Fruit fly (Drosophila melanogaster): ENCODE measurements around the gene CG31128.

Gene CG31128

DNA sequence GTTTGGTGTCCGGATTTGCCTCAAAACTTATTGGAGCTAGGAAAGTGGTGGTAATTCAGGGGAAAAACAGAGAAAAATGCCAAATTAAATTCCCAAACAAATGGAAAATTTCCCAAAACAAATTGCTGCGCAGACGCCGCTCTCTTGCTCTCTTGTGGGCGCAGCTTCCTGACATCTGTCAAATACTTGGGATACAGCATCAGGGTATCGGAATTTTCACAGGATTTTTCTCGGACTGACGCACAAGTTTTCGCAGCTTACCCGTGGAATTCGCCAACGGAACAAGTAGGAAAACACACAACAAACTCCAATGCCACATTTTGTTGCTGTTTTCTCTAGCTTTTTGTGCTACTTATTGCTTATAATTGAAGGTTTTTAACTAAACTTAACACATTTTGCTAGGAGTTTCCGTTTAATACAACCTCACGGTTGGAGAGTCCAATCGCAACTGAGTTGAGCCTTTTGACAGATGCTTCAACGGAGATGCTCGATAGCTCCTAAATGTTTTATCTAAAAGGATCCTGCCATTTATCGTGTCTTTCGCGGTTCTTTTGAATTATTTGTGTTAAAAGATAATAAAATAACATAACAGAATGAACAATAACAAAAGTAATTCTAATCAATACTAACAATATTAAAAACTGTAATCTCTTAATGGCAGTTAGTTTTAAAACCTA, 45.6 kb downstream of the CG31128 start, which contains the start of the genes nAChRbeta2 and DZIP1 (continued):
- no peak for TF ChIP-seq CG6254 (GFP tag; optimal IDR thresholded peaks at IDR 0.05)
- 0 out of 2 replicates have a peak, but pooled peaks have one; percentile 28 for TF ChIP-seq Dref (GFP tag; IDR thresholded peaks at IDR 0.05)
- TF ChIP-seq E2f1 (GFP tag; IDR thresholded peaks at IDR 0.05), result no peak
- no peak for TF ChIP-seq knrl (GFP tag; IDR thresholded peaks at IDR 0.05; ENCODE audit: partially characterized antibody)
- TF ChIP-seq NK7.1 (GFP tag; optimal IDR thresholded peaks at IDR 0.05), result no peak
- no peak for TF ChIP-seq CG14860 (GFP tag; IDR thresholded peaks at IDR 0.05; ENCODE audit: partially characterized antibody)
- TF ChIP-seq ewg (GFP tag; optimal IDR thresholded peaks at IDR 0.05), result peak; percentile 86
- no peak for TF ChIP-seq CG9437 (GFP tag; optimal IDR thresholded peaks at IDR 0.05)

DNA sequence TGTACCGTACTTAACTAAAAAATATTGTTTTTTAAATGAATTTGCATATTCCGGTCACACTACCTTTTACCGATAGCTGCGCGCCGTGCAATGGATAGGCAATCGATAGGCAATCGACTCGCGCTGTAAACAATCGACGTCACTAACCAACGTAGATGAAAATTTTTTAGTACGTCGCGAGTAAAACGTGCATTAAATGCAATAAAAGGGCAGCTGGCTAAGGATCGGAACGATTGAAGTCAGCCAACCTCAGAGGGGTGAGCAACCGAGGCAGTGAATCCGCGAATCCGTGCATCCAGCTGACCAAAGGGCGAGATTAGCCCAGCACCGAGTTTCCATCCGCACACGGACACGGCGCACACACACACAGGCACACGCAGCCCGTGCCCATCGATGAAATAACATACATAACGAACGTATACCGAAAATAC, 49.0 kb downstream of the CG31128 start, which contains the start of gene Pp1alpha-96A:
Gene Pp1alpha-96A, plus strand, starts transcription at position 121 of the 431 bp plus-strand sequence.
- peak; percentile 12 for TF ChIP-seq CG9876 (GFP tag; optimal IDR thresholded peaks at IDR 0.05)
- peak; percentile 38 for TF ChIP-seq CG10267 (tag; optimal IDR thresholded peaks at IDR 0.05)
- peak; percentile 89 for TF ChIP-seq hb (GFP tag; IDR thresholded peaks at IDR 0.05; ENCODE audit: partially characterized antibody)
- TF ChIP-seq Sry-δ (GFP tag; optimal IDR thresholded peaks at IDR 0.05), result peak; percentile 93
- TF ChIP-seq CG34224 (GFP tag; IDR thresholded peaks at IDR 0.05; ENCODE audit: partially characterized antibody), result peak; percentile 82
- peak; percentile 27; the same call in 1 of the 2 replicates for TF ChIP-seq slbo (GFP tag; IDR thresholded peaks at IDR 0.05)
- TF ChIP-seq zen (tag; optimal IDR thresholded peaks at IDR 0.05), result peak; percentile 22
- TF ChIP-seq CG7372 (GFP tag; IDR thresholded peaks at IDR 0.05), result no peak
- TF ChIP-seq pzg (GFP tag; optimal IDR thresholded peaks at IDR 0.05), result peak; percentile 83
- peak; percentile 55 for TF ChIP-seq trem (tag; optimal IDR thresholded peaks at IDR 0.05)
- TF ChIP-seq Dref (GFP tag; IDR thresholded peaks at IDR 0.05), result peak; percentile 91
- TF ChIP-seq Poxn (GFP tag; IDR thresholded peaks at IDR 0.05), result no peak
- TF ChIP-seq Trl (optimal IDR thresholded peaks at IDR 0.05), result no peak
- TF ChIP-seq Trl (GFP tag; optimal IDR thresholded peaks at IDR 0.05), result peak; percentile 32
- TF ChIP-seq Ssrp (tag; optimal IDR thresholded peaks at IDR 0.05), result no peak
- TF ChIP-seq CG34422 (GFP tag; IDR thresholded peaks at IDR 0.05), result 0 out of 3 replicates have a peak, but pooled peaks have one; percentile 41
- no peak for TF ChIP-seq HLH54F (GFP tag; optimal IDR thresholded peaks at IDR 0.05)
- TF ChIP-seq Xbp1 (GFP tag; optimal IDR thresholded peaks at IDR 0.05), result peak; percentile 7
- TF ChIP-seq CG4617 (GFP tag; optimal IDR thresholded peaks at IDR 0.05; ENCODE audit: borderline replicate concordance), result peak; percentile 84
- no peak for TF ChIP-seq NK7.1 (GFP tag; optimal IDR thresholded peaks at IDR 0.05)
- TF ChIP-seq zen2 (GFP tag; IDR thresholded peaks at IDR 0.05; ENCODE audit: partially characterized antibody), result peak; percentile 73; the same call in 2 of the 3 replicates
- TF ChIP-seq Dip2 (GFP tag; IDR thresholded peaks at IDR 0.05), result no peak
- TF ChIP-seq row (GFP tag; IDR thresholded peaks at IDR 0.05), result peak; percentile 56; the same call in 2 of the 3 replicates
- peak; percentile 85 for TF ChIP-seq vnd (GFP tag; IDR thresholded peaks at IDR 0.05; ENCODE audit: partially characterized antibody)
- TF ChIP-seq Dp (GFP tag; optimal IDR thresholded peaks at IDR 0.05), result peak; percentile 78
- peak; percentile 66 for TF ChIP-seq Sin3A (optimal IDR thresholded peaks at IDR 0.05)
- no peak for TF ChIP-seq dati (GFP tag; IDR thresholded peaks at IDR 0.05)
- peak; percentile 13 for TF ChIP-seq CG8944 (GFP tag; optimal IDR thresholded peaks at IDR 0.05)
- TF ChIP-seq NC2β (GFP tag; optimal IDR thresholded peaks at IDR 0.05), result no peak
- TF ChIP-seq usp (GFP tag; optimal IDR thresholded peaks at IDR 0.05), result no peak
- TF ChIP-seq Kr (GFP tag; optimal IDR thresholded peaks at IDR 0.05), result no peak
- peak; percentile 87 for TF ChIP-seq CG16813 (GFP tag; IDR thresholded peaks at IDR 0.05; ENCODE audit: partially characterized antibody)
- peak; percentile 90 for TF ChIP-seq BEAF-32 (GFP tag; optimal IDR thresholded peaks at IDR 0.05)
- peak; percentile 85 for TF ChIP-seq Neu2 (GFP tag; optimal IDR thresholded peaks at IDR 0.05; ENCODE audit: borderline replicate concordance)
- peak; percentile 27 for TF ChIP-seq CG8924 (tag; optimal IDR thresholded peaks at IDR 0.05)
- TF ChIP-seq gcm (GFP tag; optimal IDR thresholded peaks at IDR 0.05), result peak; percentile 37
- TF ChIP-seq aop (GFP tag; IDR thresholded peaks at IDR 0.05), result no peak
- peak; percentile 45 for TF ChIP-seq sens (GFP tag)
- no peak for TF ChIP-seq CG2889 (GFP tag; IDR thresholded peaks at IDR 0.05)
- peak; percentile 70 for TF ChIP-seq CG2129 (GFP tag; IDR thresholded peaks at IDR 0.05; ENCODE audit: partially characterized antibody)
- TF ChIP-seq her (GFP tag; optimal IDR thresholded peaks at IDR 0.05), result no peak
- peak; percentile 54; the same call in 1 of the 2 replicates for TF ChIP-seq MBD-R2 (GFP tag; IDR thresholded peaks at IDR 0.05)

Data from whole organism, embryonic.